Worm (Caenorhabditis elegans): Measurements from ENCODE around the gene ZK1067.3.

ce11 chrII:9237719-9238118, 14.7 kb downstream of the ZK1067.3 start:
- no peak for TF ChIP-seq lsy-2 (tag; optimal IDR thresholded peaks at IDR 0.05)
- TF ChIP-seq pha-4 (tag; optimal IDR thresholded peaks at IDR 0.05) = no peak
- no peak for TF ChIP-seq sptf-1 (tag; optimal IDR thresholded peaks at IDR 0.05)
- TF ChIP-seq nhr-28 (tag; optimal IDR thresholded peaks at IDR 0.05) = no peak
- TF ChIP-seq snpc-4 (tag; optimal IDR thresholded peaks at IDR 0.05) = no peak
- TF ChIP-seq mep-1 (tag; optimal IDR thresholded peaks at IDR 0.05) = no peak
- TF ChIP-seq zip-8 (tag; optimal IDR thresholded peaks at IDR 0.05) = no peak
- no peak for TF ChIP-seq mab-5 (tag; optimal IDR thresholded peaks at IDR 0.05)
